Fruit fly (Drosophila melanogaster): ENCODE results near the gene kmr.
A peak's percentile ranks its signal among the peaks of the same experiment; 100 is the strongest.

Gene kmr

DNA sequence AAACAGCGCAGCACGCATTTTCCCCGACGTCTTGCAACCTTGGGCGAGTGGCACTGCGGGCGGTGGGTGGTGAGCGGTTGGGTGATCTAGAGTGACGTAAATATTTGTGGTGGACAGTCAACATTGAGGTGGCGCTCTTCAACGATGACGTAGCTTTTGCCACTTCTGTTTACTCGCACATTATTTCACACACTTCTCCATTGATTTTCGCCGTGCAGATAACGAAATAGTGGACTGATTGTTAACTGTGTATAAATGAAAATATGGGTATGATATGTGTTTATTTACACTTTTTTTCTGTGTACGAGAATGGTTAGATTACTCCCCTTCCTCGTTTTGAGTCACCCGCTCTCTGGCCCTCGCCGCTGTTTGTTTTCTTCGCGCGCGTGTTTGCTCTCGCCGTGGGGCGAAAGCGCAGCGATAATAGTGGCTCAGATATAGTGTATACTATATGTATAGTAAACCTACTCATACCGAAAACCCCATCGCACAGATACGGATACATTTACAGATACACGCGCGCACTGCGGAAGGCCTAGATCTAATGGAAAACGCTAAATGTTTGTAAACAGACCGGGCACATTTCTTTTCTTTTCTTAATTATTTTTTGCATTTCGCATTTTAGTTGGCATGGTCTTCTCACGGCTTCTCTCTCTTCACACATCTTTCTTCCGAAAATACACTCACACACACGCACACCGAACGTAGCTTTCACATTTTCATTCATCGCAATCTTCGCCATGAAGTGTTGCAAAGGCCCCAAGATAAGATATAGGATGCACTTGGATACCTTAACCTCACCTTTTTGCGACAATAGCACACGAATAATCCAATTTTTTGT, 28.4 kb upstream of the kmr start, which contains the start of gene omd (continued):
- TF ChIP-seq tna (GFP tag; IDR thresholded peaks at IDR 0.05; ENCODE audit: partially characterized antibody) (no peak), MTF-1 (GFP tag; optimal IDR thresholded peaks at IDR 0.05; ENCODE audit: borderline replicate concordance) (peak; percentile 75), az2 (GFP tag; optimal IDR thresholded peaks at IDR 0.05) (no peak), CG11696 (GFP tag; IDR thresholded peaks at IDR 0.05) (no peak), bsh (GFP tag; optimal IDR thresholded peaks at IDR 0.05) (peak in 1 of 2 experiments; percentile 59), unpg (GFP tag; optimal IDR thresholded peaks at IDR 0.05) (no peak), slbo (GFP tag; IDR thresholded peaks at IDR 0.05) (peak; percentile 56), CG34422 (GFP tag; IDR thresholded peaks at IDR 0.05) (peak; percentile 48; the same call in 1 of the 3 replicates), CG17912 (GFP tag; optimal IDR thresholded peaks at IDR 0.05) (peak; percentile 56), CG16779 (GFP tag; IDR thresholded peaks at IDR 0.05) (0 out of 2 replicates have a peak, but pooled peaks have one; percentile 10), CG12744 (GFP tag; optimal IDR thresholded peaks at IDR 0.05) (peak; percentile 14), fd64A (GFP tag; optimal IDR thresholded peaks at IDR 0.05) (peak; percentile 69), grau (tag; optimal IDR thresholded peaks at IDR 0.05) (no peak), CG6254 (GFP tag; optimal IDR thresholded peaks at IDR 0.05) (peak; percentile 61), Doc3 (GFP tag; IDR thresholded peaks at IDR 0.05; ENCODE audit: partially characterized antibody) (no peak), twi (tag; optimal IDR thresholded peaks at IDR 0.05) (no peak), insv (GFP tag; optimal IDR thresholded peaks at IDR 0.05) (no peak), CG15696 (tag; optimal IDR thresholded peaks at IDR 0.05) (peak; percentile 70), tup (GFP tag; optimal IDR thresholded peaks at IDR 0.05) (peak; percentile 6), br (optimal IDR thresholded peaks at IDR 0.05) (no peak), CG10959 (GFP tag; IDR thresholded peaks at IDR 0.05) (peak; percentile 56; the same call in 1 of the 2 replicates), CG7963 (GFP tag; IDR thresholded peaks at IDR 0.05; ENCODE audit: partially characterized antibody) (no peak), nerfin-1 (tag; optimal IDR thresholded peaks at IDR 0.05) (peak; percentile 64), Gug (GFP tag; IDR thresholded peaks at IDR 0.05) (peak; percentile 33; the same call in 2 of the 4 replicates), kni (GFP tag; optimal IDR thresholded peaks at IDR 0.05) (no peak), CG8359 (GFP tag; optimal IDR thresholded peaks at IDR 0.05; ENCODE audit: borderline replicate concordance) (peak; percentile 41), C15 (GFP tag; IDR thresholded peaks at IDR 0.05) (0 out of 3 replicates have a peak, but pooled peaks have one; percentile 10), Atf3 (GFP tag; optimal IDR thresholded peaks at IDR 0.05) (peak; percentile 1), CTCF (GFP tag; optimal IDR thresholded peaks at IDR 0.05) (peak; percentile 36), E2f1 (GFP tag; IDR thresholded peaks at IDR 0.05) (peak; percentile 54; the same call in 1 of the 2 replicates), Sry-β (GFP tag; optimal IDR thresholded peaks at IDR 0.05) (peak; percentile 32), chm (GFP tag; IDR thresholded peaks at IDR 0.05) (peak; percentile 52; the same call in 1 of the 2 replicates), CG18764 (GFP tag; optimal IDR thresholded peaks at IDR 0.05) (peak; percentile 44), nau (GFP tag; optimal IDR thresholded peaks at IDR 0.05) (no peak), CG10431 (GFP tag; optimal IDR thresholded peaks at IDR 0.05) (peak; percentile 82), CG13624 (GFP tag; optimal IDR thresholded peaks at IDR 0.05) (peak; percentile 22), row (GFP tag; IDR thresholded peaks at IDR 0.05) (peak; percentile 72), pum (GFP tag; optimal IDR thresholded peaks at IDR 0.05) (peak; percentile 23), CG7839 (tag; optimal IDR thresholded peaks at IDR 0.05) (no peak), emc (GFP tag; optimal IDR thresholded peaks at IDR 0.05) (no peak), bab2 (GFP tag; optimal IDR thresholded peaks at IDR 0.05) (peak; percentile 79), cad (GFP tag; optimal IDR thresholded peaks at IDR 0.05) (no peak), rib (GFP tag; IDR thresholded peaks at IDR 0.05) (peak; percentile 55), CG14965 (GFP tag; optimal IDR thresholded peaks at IDR 0.05; ENCODE audit: borderline replicate concordance) (peak; percentile 52), HLH4C (GFP tag; IDR thresholded peaks at IDR 0.05; ENCODE audit: partially characterized antibody) (no peak), CG4424 (GFP tag; optimal IDR thresholded peaks at IDR 0.05) (peak; percentile 47), CG11723 (GFP tag; optimal IDR thresholded peaks at IDR 0.05) (no peak), h (optimal IDR thresholded peaks at IDR 0.05) (no peak), CG3726 (GFP tag; IDR thresholded peaks at IDR 0.05) (no peak)
